Worm (Caenorhabditis elegans) whole organism, young adult: Measurements from ENCODE around the gene R02D5.3.

Experiments used
- B0019.2 ChIP-seq: fragments of 200-800 bp; sonication (Bioruptor generic); conservative IDR thresholded peaks from 2 replicates; pipeline ENCODE4 v1.3.6; 2022; ENCODE audit warnings: missing genetic modification reagents, missing genetic modification characterization, missing compliant biosample characterization
- F37B4.10 ChIP-seq: fragments of 200-800 bp; sonication (Bioruptor generic); IDR thresholded peaks from 2 replicates; pipeline ENCODE4 v1.3.6; 2022; ENCODE audit warnings: missing genetic modification characterization, missing compliant biosample characterization
- F52B5.7 ChIP-seq: sonication (generic microtip); optimal IDR thresholded peaks from 2 replicates; lab custom pipeline; 2016; ENCODE audit warnings: mild to moderate bottlenecking, missing genetic modification characterization, missing compliant biosample characterization
- F57C9.4 ChIP-seq: sonication (generic microtip); optimal IDR thresholded peaks from 2 replicates; lab custom pipeline; 2017; ENCODE audit warnings: mild to moderate bottlenecking, missing genetic modification characterization, missing compliant biosample characterization
- K12H6.12 ChIP-seq: fragments of 200-800 bp; sonication (Bioruptor generic); optimal IDR thresholded peaks from 2 replicates; lab custom pipeline; 2018; ENCODE audit warnings: mild to moderate bottlenecking, missing genetic modification characterization, missing compliant biosample characterization
- Y53F4B.3 ChIP-seq: fragments of 200-800 bp; sonication (Bioruptor generic); IDR thresholded peaks from 2 replicates; pipeline ENCODE4 v1.3.6; 2022; ENCODE audit warnings: missing genetic modification reagents, missing genetic modification characterization, missing compliant biosample characterization
- Y56A3A.18 ChIP-seq: fragments of 200-800 bp; sonication (Bioruptor generic); IDR thresholded peaks from 2 replicates; pipeline ENCODE4 v1.3.6; 2022; ENCODE audit warnings: missing genetic modification reagents, missing genetic modification characterization, missing compliant biosample characterization
- Y79H2A.3 ChIP-seq: fragments of 200-800 bp; sonication (Bioruptor generic); conservative IDR thresholded peaks from 2 replicates; pipeline ENCODE4 v1.3.6; 2022; ENCODE audit warnings: missing genetic modification reagents, missing genetic modification characterization, missing compliant biosample characterization
- aptf-2 ChIP-seq: fragments of 200-800 bp; sonication (Bioruptor generic); conservative IDR thresholded peaks from 2 replicates; pipeline ENCODE4 v1.3.6; 2022; ENCODE audit warnings: missing genetic modification reagents, missing genetic modification characterization, missing compliant biosample characterization
- cebp-2 ChIP-seq: fragments of 200-800 bp; sonication (Bioruptor generic); IDR thresholded peaks from 2 replicates; pipeline ENCODE4 v1.3.6; 2022; ENCODE audit warnings: missing genetic modification characterization, missing compliant biosample characterization
- ceh-27 ChIP-seq: fragments of 200-800 bp; sonication (Bioruptor generic); optimal IDR thresholded peaks from 2 replicates; lab custom pipeline; 2018; ENCODE audit warnings: mild to moderate bottlenecking, missing genetic modification characterization, moderate library complexity, missing compliant biosample characterization
- dox-1 ChIP-seq: fragments of 200-800 bp; sonication (Bioruptor generic); IDR thresholded peaks from 2 replicates; pipeline ENCODE4 v1.3.6; 2022; ENCODE audit warnings: missing genetic modification reagents, missing genetic modification characterization, missing compliant biosample characterization
- efl-1 ChIP-seq: fragments of 150-350 bp; optimal IDR thresholded peaks from 2 replicates; lab custom pipeline; 2014; ENCODE audit warnings: missing biosample characterization, missing genetic modification reagents, missing genetic modification characterization
- hmg-1.2 ChIP-seq: fragments of 200-800 bp; sonication (Bioruptor generic); IDR thresholded peaks from 2 replicates; pipeline ENCODE4 v1.3.6; 2022; ENCODE audit warnings: missing genetic modification reagents, missing genetic modification characterization, missing compliant biosample characterization
- hsf-1 ChIP-seq: fragments of 200-800 bp; sonication (Bioruptor generic); IDR thresholded peaks from 2 replicates; pipeline ENCODE4 v1.3.6; 2022; ENCODE audit warnings: missing genetic modification reagents, missing genetic modification characterization, missing compliant biosample characterization
- lin-26 ChIP-seq: fragments of 200-800 bp; sonication (Bioruptor generic); IDR thresholded peaks from 2 replicates; pipeline ENCODE4 v1.3.6; 2022; ENCODE audit warnings: missing genetic modification reagents, missing genetic modification characterization, missing compliant biosample characterization
- lin-40 ChIP-seq: sonication (generic microtip); optimal IDR thresholded peaks from 2 replicates; lab custom pipeline; 2016; ENCODE audit warnings: missing genetic modification characterization, mild to moderate bottlenecking, missing compliant biosample characterization, missing genotype, missing genetic modification reagents
- lir-1 ChIP-seq: fragments of 200-800 bp; sonication (Bioruptor generic); conservative IDR thresholded peaks from 2 replicates; pipeline ENCODE4 v1.3.6; 2022; ENCODE audit warnings: missing genetic modification reagents, missing genetic modification characterization, missing compliant biosample characterization
- lsl-1 ChIP-seq: fragments of 200-800 bp; sonication (Bioruptor generic); optimal IDR thresholded peaks from 2 replicates; lab custom pipeline; 2018; ENCODE audit warnings: mild to moderate bottlenecking, missing genetic modification characterization, moderate library complexity, missing compliant biosample characterization
- lsy-27 ChIP-seq: sonication (generic microtip); optimal IDR thresholded peaks from 2 replicates; lab custom pipeline; 2017; ENCODE audit warnings: missing genetic modification characterization, mild to moderate bottlenecking, missing compliant biosample characterization, antibody characterized with exemption, missing genotype, borderline replicate concordance; ENCODE audit not compliant: insufficient read depth
- mxl-1 ChIP-seq: sonication (generic microtip); optimal IDR thresholded peaks from 2 replicates; lab custom pipeline; 2016; ENCODE audit warnings: missing genetic modification characterization, missing compliant biosample characterization
- nfyb-1 ChIP-seq: fragments of 200-800 bp; sonication (Bioruptor generic); IDR thresholded peaks from 2 replicates; pipeline ENCODE4 v1.3.6; 2022; ENCODE audit warnings: missing genetic modification reagents, missing genetic modification characterization, missing compliant biosample characterization
- nhr-179 ChIP-seq: sonication (generic microtip); optimal IDR thresholded peaks from 2 replicates; lab custom pipeline; 2016; ENCODE audit warnings: mild to moderate bottlenecking, missing genetic modification characterization, missing compliant biosample characterization
- nhr-27 ChIP-seq: fragments of 200-800 bp; sonication (Bioruptor generic); optimal IDR thresholded peaks from 2 replicates; lab custom pipeline; 2018; ENCODE audit warnings: mild to moderate bottlenecking, missing genetic modification characterization, moderate library complexity, missing compliant biosample characterization
- nhr-80 ChIP-seq: sonication (generic microtip); optimal IDR thresholded peaks from 2 replicates; lab custom pipeline; 2016; ENCODE audit warnings: missing genetic modification characterization, missing compliant biosample characterization
- pha-4 ChIP-seq: fragments of 150-350 bp; sonication (generic microtip); optimal IDR thresholded peaks from 2 replicates; lab custom pipeline; 2014; ENCODE audit warnings: missing biosample characterization, missing genetic modification reagents, missing genetic modification characterization
- rcor-1 ChIP-seq: fragments of 200-800 bp; sonication (Bioruptor generic); IDR thresholded peaks from 2 replicates; pipeline ENCODE4 v1.3.6; 2022; ENCODE audit warnings: missing genetic modification reagents, missing genetic modification characterization, missing compliant biosample characterization
- repo-1 ChIP-seq: sonication (generic microtip); optimal IDR thresholded peaks from 2 replicates; lab custom pipeline; 2017; ENCODE audit warnings: mild to moderate bottlenecking, missing genetic modification characterization, missing compliant biosample characterization
- rpc-1 ChIP-seq, 2 experiments: fragments of 150-350 bp in 1 of 2; sonication (generic microtip) in 1 of 2; optimal IDR thresholded peaks; 2 replicates each; lab custom pipeline; 2014 to 2018; ENCODE audit warnings: missing biosample characterization in 1 of 2, missing genetic modification characterization in 1 of 2, missing genetic modification reagents in 1 of 2, missing genotype in 1 of 2
- snpc-1.1 ChIP-seq: sonication (generic microtip); optimal IDR thresholded peaks from 2 replicates; lab custom pipeline; 2017; ENCODE audit warnings: missing genetic modification characterization, mild to moderate bottlenecking, missing compliant biosample characterization, antibody characterized with exemption, moderate library complexity, missing genotype, missing genetic modification reagents; ENCODE audit not compliant: insufficient read depth
- snpc-1.3 ChIP-seq: sonication (generic microtip); optimal IDR thresholded peaks from 2 replicates; lab custom pipeline; 2017; ENCODE audit warnings: missing genetic modification characterization, mild to moderate bottlenecking, missing compliant biosample characterization, antibody characterized with exemption, moderate library complexity, missing genotype, missing genetic modification reagents; ENCODE audit not compliant: insufficient read depth
- snpc-3.4 ChIP-seq: sonication (generic microtip); optimal IDR thresholded peaks from 2 replicates; lab custom pipeline; 2017; ENCODE audit warnings: missing genetic modification characterization, mild to moderate bottlenecking, missing compliant biosample characterization, antibody characterized with exemption, moderate library complexity, missing genotype, missing genetic modification reagents
- snpc-4 ChIP-seq, 5 experiments: fragments of 150-350 bp in 1 of 5; sonication (generic microtip) in 4 of 5; optimal IDR thresholded peaks; 2 replicates each; lab custom pipeline; 2014 to 2018; ENCODE audit warnings: missing genetic modification characterization in 5 of 5, missing biosample characterization in 3 of 5, antibody characterized with exemption in 2 of 5, mild to moderate bottlenecking in 2 of 5, missing compliant biosample characterization in 2 of 5, missing genotype in 2 of 5, moderate library complexity in 2 of 5, missing genetic modification reagents in 1 of 5
- xnd-1 ChIP-seq: sonication (generic microtip); optimal IDR thresholded peaks from 2 replicates; lab custom pipeline; 2016; ENCODE audit warnings: missing genotype, missing genetic modification reagents, missing genetic modification characterization, missing compliant biosample characterization
- ztf-28 ChIP-seq: fragments of 200-800 bp; sonication (Bioruptor generic); IDR thresholded peaks from 2 replicates; pipeline ENCODE4 v1.3.6; 2022; ENCODE audit warnings: missing genetic modification reagents, missing genetic modification characterization, missing compliant biosample characterization
- ztf-3 ChIP-seq: fragments of 200-800 bp; sonication (Bioruptor generic); optimal IDR thresholded peaks from 2 replicates; lab custom pipeline; 2018; ENCODE audit warnings: mild to moderate bottlenecking, missing genetic modification characterization, missing compliant biosample characterization

The R02D5.3 gene

DNA sequence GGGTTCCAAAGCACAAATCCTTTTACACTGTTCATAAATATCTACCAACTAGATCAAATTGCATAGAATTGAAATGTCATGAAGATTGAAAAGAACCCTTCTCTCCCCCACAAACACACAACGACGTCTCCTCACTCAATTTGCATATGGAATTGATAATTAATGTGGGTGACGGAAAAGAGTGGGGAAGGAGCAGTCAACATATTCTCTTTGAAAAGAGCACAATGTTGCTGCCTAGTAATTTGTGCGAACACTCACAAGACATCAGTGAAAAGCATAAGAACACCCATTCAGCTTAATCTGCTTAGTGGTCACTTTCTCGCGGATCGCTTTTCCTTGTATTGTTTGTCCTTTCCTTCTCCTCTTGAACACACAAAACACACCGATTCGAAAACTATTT, 13.5 kb downstream of the R02D5.3 start:
- TF ChIP-seq F52B5.7 (tag; lab: Kevin White, UChicago) (no peak), K12H6.12 (no peak), Y56A3A.18 (GFP tag; lab: Robert Waterston, UW) (0 out of 2 replicates have a peak, but pooled peaks have one; percentile 36)
- TF ChIP-seq, all 124 proteins: peak for 1

ce11 chrV:14498204-14498603, 15.2 kb downstream of the R02D5.3 start:
- TF ChIP-seq lin-40 (tag; lab: Kevin White, UChicago) (no peak), snpc-3.4 (tag; lab: Kevin White, UChicago) (no peak), rpc-1 (optimal IDR thresholded peaks at IDR 0.05; lab: Kevin White, UChicago) (no peak), rpc-1 (tag; optimal IDR thresholded peaks at IDR 0.05; lab: Kevin White, UChicago) (no peak), nhr-27 (no peak), xnd-1 (tag; lab: Kevin White, UChicago) (no peak), cebp-2 (no peak)

ce11 chrV:14499074-14499864, 16.3 kb downstream of the R02D5.3 start:
- TF ChIP-seq lsl-1 (GFP tag; lab: Kevin White, UChicago) (no peak), repo-1 (no peak), lin-26 (GFP tag; lab: Robert Waterston, UW) (peak; percentile 30; the same call in 1 of the 2 replicates), nhr-80 (tag; lab: Kevin White, UChicago) (peak; percentile 21), ztf-3 (GFP tag; lab: Kevin White, UChicago) (no peak), B0019.2 (GFP tag; lab: Robert Waterston, UW) (no peak), dox-1 (peak; percentile 51; the same call in 1 of the 2 replicates), Y79H2A.3 (GFP tag; lab: Robert Waterston, UW) (no peak), nfyb-1 (no peak), ceh-27 (no peak)

ce11 chrV:14500554-14500953, 17.6 kb downstream of the R02D5.3 start:
- TF ChIP-seq aptf-2 (GFP tag; lab: Robert Waterston, UW) (no peak), hsf-1 (GFP tag; lab: Robert Waterston, UW) (no peak), snpc-1.1 (tag; lab: Kevin White, UChicago) (no peak), hmg-1.2 (GFP tag; lab: Robert Waterston, UW) (peak; percentile 71), snpc-4 (GFP tag; optimal IDR thresholded peaks at IDR 0.05; lab: Kevin White, UChicago) (no peak), snpc-4 (tag; optimal IDR thresholded peaks at IDR 0.05; lab: Kevin White, UChicago) (no peak), efl-1 (GFP tag; lab: Kevin White, UChicago) (peak; percentile 14)

DNA sequence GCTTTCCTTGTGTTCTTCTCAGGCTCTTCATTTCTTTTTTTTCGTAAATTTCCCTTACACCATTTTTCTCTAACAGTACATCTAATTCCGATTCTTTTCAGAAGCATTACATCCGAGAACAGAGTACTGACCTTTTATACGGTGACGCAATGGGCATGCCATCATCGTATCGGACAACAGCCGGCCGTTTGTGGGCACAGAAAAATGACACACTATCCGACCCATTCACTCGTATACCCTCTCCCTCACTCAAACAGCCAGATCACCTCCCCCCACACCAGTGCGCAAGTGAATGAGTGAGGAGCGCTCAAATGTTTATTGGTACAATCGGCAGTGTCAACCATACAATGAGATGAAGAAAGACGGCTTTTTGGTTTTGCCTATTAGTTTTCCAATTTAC, 18.2 kb downstream of the R02D5.3 start, which contains the start of gene R02D5.24:
R02D5.24 (plus strand) TSS at position 205 of the 400 bp plus-strand sequence.
- TF ChIP-seq F37B4.10 (GFP tag; lab: Robert Waterston, UW) (0 out of 2 replicates have a peak, but pooled peaks have one; percentile 40), F57C9.4 (tag; lab: Kevin White, UChicago) (no peak)
- TF ChIP-seq, all 124 proteins: peak for 1

DNA sequence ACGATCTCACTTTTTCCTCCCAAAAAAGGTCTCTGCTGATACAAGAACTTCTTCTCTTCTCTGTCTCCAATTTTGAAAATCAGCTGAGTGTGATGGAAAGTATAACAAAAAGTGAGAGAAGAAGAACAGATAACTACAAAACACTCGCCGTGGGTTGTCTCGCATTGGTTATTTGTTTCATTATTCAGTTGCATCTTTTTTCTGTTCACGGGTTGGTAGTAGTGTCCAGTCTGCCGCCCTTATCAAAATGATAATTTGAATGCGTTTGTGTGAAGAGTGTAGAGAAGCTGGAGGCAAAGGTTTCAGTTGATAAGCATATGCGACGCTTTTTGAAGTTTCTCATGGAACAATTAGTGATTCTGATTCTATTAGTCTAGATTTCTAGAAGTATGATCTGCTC, 20.1 kb downstream of the R02D5.3 start:
- no peak for TF ChIP-seq nhr-179 (tag; lab: Kevin White, UChicago)
- no peak for TF ChIP-seq ztf-28 (GFP tag; lab: Robert Waterston, UW)
- TF ChIP-seq lsy-27 (tag; lab: Kevin White, UChicago): no peak
- TF ChIP-seq efl-1 (GFP tag; lab: Kevin White, UChicago): no peak
- no peak for TF ChIP-seq lin-26 (GFP tag; lab: Robert Waterston, UW)
- TF ChIP-seq lir-1: no peak
- TF ChIP-seq nhr-80 (tag; lab: Kevin White, UChicago): peak; percentile 91
- no peak for TF ChIP-seq Y53F4B.3
- no peak for TF ChIP-seq rcor-1 (GFP tag; lab: Robert Waterston, UW)
- 0 out of 2 replicates have a peak, but pooled peaks have one; percentile 43 for TF ChIP-seq dox-1
- no peak for TF ChIP-seq pha-4 (tag; lab: Kevin White, UChicago)
- no peak for TF ChIP-seq snpc-1.3 (tag; lab: Kevin White, UChicago)
- TF ChIP-seq nhr-27: no peak
- TF ChIP-seq F37B4.10 (GFP tag; lab: Robert Waterston, UW): no peak
- TF ChIP-seq mxl-1 (tag; lab: Kevin White, UChicago): no peak
